Fruit fly (Drosophila melanogaster) whole organism, embryonic: ENCODE measurements around the gene CG18420.

Source experiments
- CG11560 ChIP-seq: fragments of 200-800 bp; sonication (Bioruptor generic); IDR thresholded peaks from 3 replicates; pipeline ENCODE4 v1.3.6; 2022; ENCODE audit warnings: missing biosample characterization, missing genetic modification characterization
- CG7556 ChIP-seq: fragments of 200-800 bp; sonication (Bioruptor generic); optimal IDR thresholded peaks from 2 replicates; lab custom pipeline; 2017; ENCODE audit warnings: missing biosample characterization, mild to moderate bottlenecking, missing genetic modification characterization
- D19B ChIP-seq: fragments of 200-800 bp; sonication (Bioruptor generic); optimal IDR thresholded peaks from 2 replicates; lab custom pipeline; 2017; ENCODE audit warnings: missing biosample characterization, mild to moderate bottlenecking, missing genetic modification characterization
- E2f2 ChIP-seq: fragments of 200-800 bp; sonication (Bioruptor generic); IDR thresholded peaks from 2 replicates; pipeline ENCODE4 v1.3.6; 2022; ENCODE audit warnings: missing biosample characterization, missing genetic modification characterization
- schlank ChIP-seq: fragments of 200-800 bp; sonication (Bioruptor generic); optimal IDR thresholded peaks from 2 replicates; lab custom pipeline; 2018; ENCODE audit warnings: missing biosample characterization, mild to moderate bottlenecking, missing genetic modification characterization
- unpg ChIP-seq: fragments of 200-800 bp; sonication (Bioruptor generic); optimal IDR thresholded peaks from 3 replicates; lab custom pipeline; 2018; ENCODE audit warnings: missing biosample characterization, mild to moderate bottlenecking, missing genetic modification characterization, moderate library complexity

DNA sequence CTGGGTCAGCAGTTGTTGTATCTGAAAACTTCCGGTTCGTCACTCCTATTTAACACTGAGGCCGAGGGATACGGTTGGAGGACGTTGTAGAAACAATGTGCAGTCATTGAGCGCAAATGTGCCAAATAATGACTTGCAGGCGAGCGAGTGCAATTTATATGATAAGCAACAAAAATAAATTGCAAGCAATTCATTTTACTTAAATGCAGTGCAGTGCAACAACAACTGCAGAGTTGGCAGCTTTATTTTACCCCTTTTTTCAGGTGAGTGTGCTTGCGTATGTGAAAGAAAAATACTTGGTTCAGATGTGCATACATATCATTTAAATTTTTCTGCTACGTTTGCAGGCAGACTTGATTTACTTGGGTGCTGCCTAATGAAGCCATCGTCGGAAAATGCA is 50.4 kb downstream of the CG18420 start:
- TF ChIP-seq D19B (GFP tag; lab: Kevin White, UChicago) (no peak), CG7556 (no peak), unpg (GFP tag; lab: Kevin White, UChicago) (no peak), schlank (tag; lab: Kevin White, UChicago) (no peak), CG11560 (no peak), E2f2 (GFP tag; lab: Robert Waterston, UW) (no peak)
